Worm (Caenorhabditis elegans) whole organism, L1 larva: Measurements from ENCODE around the gene srw-9.

Source experiments
- aha-1 ChIP-seq: fragments of 150-350 bp; optimal IDR thresholded peaks from 2 replicates; lab custom pipeline; 2014; ENCODE audit warnings: missing biosample characterization, missing genetic modification characterization
- ama-1 ChIP-seq: fragments of 150-350 bp; optimal IDR thresholded peaks from 2 replicates; lab custom pipeline; 2014
- ces-1 ChIP-seq: fragments of 150-350 bp; optimal IDR thresholded peaks from 2 replicates; lab custom pipeline; 2014; ENCODE audit warnings: missing biosample characterization, missing genetic modification reagents, missing genetic modification characterization
- efl-1 ChIP-seq, 4 experiments: fragments of 150-350 bp; optimal IDR thresholded peaks in 3 of 4; peaks in 1 of 4; 1 replicate in 1 of 4; 2 replicates in 3 of 4; lab custom pipeline; 2014; ENCODE audit warnings: missing biosample characterization in 2 of 4, missing genetic modification characterization in 2 of 4, missing genetic modification reagents in 2 of 4
- lir-3 ChIP-seq: sonication (generic microtip); optimal IDR thresholded peaks from 2 replicates; lab custom pipeline; 2016; ENCODE audit warnings: mild to moderate bottlenecking, missing genetic modification characterization, moderate library complexity, missing compliant biosample characterization; ENCODE audit not compliant: poor library complexity
- mdl-1 ChIP-seq, 2 experiments: fragments of 150-350 bp; optimal IDR thresholded peaks; 2 replicates each; lab custom pipeline; 2014 to 2017; ENCODE audit warnings: missing biosample characterization in 2 of 2, missing genetic modification characterization in 2 of 2, inconsistent platforms in 1 of 2
- snpc-4 ChIP-seq: fragments of 150-350 bp; optimal IDR thresholded peaks from 2 replicates; lab custom pipeline; 2014; ENCODE audit warnings: missing biosample characterization, missing genetic modification characterization
- unc-130 ChIP-seq: fragments of 150-350 bp; optimal IDR thresholded peaks from 2 replicates; lab custom pipeline; 2017; ENCODE audit warnings: missing biosample characterization, missing genetic modification characterization, inconsistent platforms

DNA sequence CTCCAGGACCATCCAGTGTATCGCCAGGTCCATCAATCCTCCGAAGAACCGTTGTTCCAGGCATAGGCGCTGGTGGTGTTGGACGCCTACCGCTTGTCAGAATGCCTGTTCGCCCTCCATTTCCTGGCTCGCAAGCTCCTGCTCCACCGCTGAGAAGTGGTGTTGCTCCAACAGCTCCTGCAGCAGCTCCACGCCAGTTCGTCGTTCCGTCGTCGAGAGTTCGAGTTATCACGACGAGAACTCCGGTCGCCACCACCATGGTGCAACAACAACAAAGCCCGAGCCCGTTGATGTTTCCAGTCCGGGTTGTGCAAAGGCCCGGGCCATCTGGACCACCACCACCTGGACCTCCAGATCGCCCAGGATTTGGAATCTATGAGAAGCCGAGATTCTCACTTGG, 29.3 kb upstream of the srw-9 start:
- TF ChIP-seq ces-1, result no peak
- no peak for TF ChIP-seq unc-130
- TF ChIP-seq mdl-1 (tag; optimal IDR thresholded peaks at IDR 0.05; lab: Kevin White, UChicago), result no peak
- TF ChIP-seq aha-1 (tag; lab: Kevin White, UChicago), result no peak
- TF ChIP-seq ama-1 (lab: Kevin White, UChicago), result no peak
- TF ChIP-seq snpc-4 (tag; lab: Kevin White, UChicago), result no peak
- TF ChIP-seq efl-1 (optimal IDR thresholded peaks at IDR 0.05; lab: Kevin White, UChicago), result no peak
- no peak for TF ChIP-seq efl-1 (GFP tag; optimal IDR thresholded peaks at IDR 0.05 in 1 of 2; lab: Kevin White, UChicago)
- TF ChIP-seq lir-3 (tag; lab: Kevin White, UChicago), result no peak
